Worm (Caenorhabditis elegans) whole organism, L1 larva: ENCODE data around the gene sri-69.
A peak's percentile ranks its signal among the peaks of the same experiment; 100 is the strongest.

Source experiments
- C04F5.9 ChIP-seq: sonication (generic microtip); optimal IDR thresholded peaks from 2 replicates; lab custom pipeline; 2016; ENCODE audit warnings: missing genetic modification characterization, missing compliant biosample characterization
- F16B12.6 ChIP-seq: fragments of 150-350 bp; optimal IDR thresholded peaks from 2 replicates; lab custom pipeline; 2014; ENCODE audit warnings: missing biosample characterization, missing genetic modification characterization
- Y116A8C.19 ChIP-seq: sonication (generic microtip); optimal IDR thresholded peaks from 2 replicates; lab custom pipeline; 2016; ENCODE audit warnings: missing compliant biosample characterization, missing genetic modification characterization, borderline replicate concordance
- alr-1 ChIP-seq: fragments of 200-800 bp; sonication (Bioruptor generic); optimal IDR thresholded peaks from 2 replicates; lab custom pipeline; 2018; ENCODE audit warnings: borderline replicate concordance, mild to moderate bottlenecking, missing genetic modification characterization, missing compliant biosample characterization
- aly-2 ChIP-seq: fragments of 150-350 bp; optimal IDR thresholded peaks from 2 replicates; lab custom pipeline; 2014; ENCODE audit warnings: missing biosample characterization, missing genetic modification characterization
- blmp-1 ChIP-seq: fragments of 150-350 bp; optimal IDR thresholded peaks from 2 replicates; lab custom pipeline; 2014; ENCODE audit warnings: missing biosample characterization, missing genetic modification characterization
- ceh-8 ChIP-seq: fragments of 200-800 bp; sonication (Bioruptor generic); optimal IDR thresholded peaks from 2 replicates; lab custom pipeline; 2018; ENCODE audit warnings: mild to moderate bottlenecking, missing genetic modification characterization, moderate library complexity, missing compliant biosample characterization
- ceh-88 ChIP-seq: fragments of 200-800 bp; sonication (Bioruptor generic); IDR thresholded peaks from 2 replicates; pipeline ENCODE4 v1.3.6; 2022; ENCODE audit warnings: missing genetic modification characterization, missing compliant biosample characterization
- ces-1 ChIP-seq: fragments of 150-350 bp; optimal IDR thresholded peaks from 2 replicates; lab custom pipeline; 2014; ENCODE audit warnings: missing biosample characterization, missing genetic modification reagents, missing genetic modification characterization
- dpl-1 ChIP-seq, 3 experiments: fragments of 150-350 bp in 2 of 3; sonication (generic microtip) in 1 of 3; optimal IDR thresholded peaks; 2 replicates each; lab custom pipeline; 2014 to 2017; ENCODE audit warnings: missing biosample characterization in 3 of 3, missing genetic modification characterization in 3 of 3, missing genetic modification reagents in 3 of 3
- efl-1 ChIP-seq, 4 experiments: fragments of 150-350 bp; optimal IDR thresholded peaks in 3 of 4; peaks in 1 of 4; 1 replicate in 1 of 4; 2 replicates in 3 of 4; lab custom pipeline; 2014; ENCODE audit warnings: missing biosample characterization in 2 of 4, missing genetic modification characterization in 2 of 4, missing genetic modification reagents in 2 of 4
- efl-3 ChIP-seq: fragments of 200-800 bp; sonication (Bioruptor generic); optimal IDR thresholded peaks from 2 replicates; lab custom pipeline; 2018; ENCODE audit warnings: mild to moderate bottlenecking, missing genetic modification characterization, missing compliant biosample characterization
- elt-3 ChIP-seq, 6 experiments: fragments of 150-350 bp in 1 of 6; sonication (generic microtip); optimal IDR thresholded peaks; 2 replicates each; lab custom pipeline; 2017 to 2018; ENCODE audit warnings: missing biosample characterization in 6 of 6, missing genetic modification characterization in 6 of 6, inconsistent platforms in 1 of 6
- fkh-10 ChIP-seq: sonication (generic microtip); optimal IDR thresholded peaks from 2 replicates; lab custom pipeline; 2017; ENCODE audit warnings: missing biosample characterization, missing genetic modification reagents, missing genetic modification characterization
- fos-1 ChIP-seq: fragments of 150-350 bp; optimal IDR thresholded peaks from 2 replicates; lab custom pipeline; 2014; ENCODE audit warnings: missing biosample characterization, missing genetic modification characterization
- grh-1 ChIP-seq: fragments of 200-800 bp; sonication (Bioruptor generic); IDR thresholded peaks from 2 replicates; pipeline ENCODE4 v1.3.6; 2022; ENCODE audit warnings: missing genetic modification reagents, missing genetic modification characterization, missing compliant biosample characterization
- hlh-17 ChIP-seq: fragments of 200-800 bp; sonication (Bioruptor generic); optimal IDR thresholded peaks from 2 replicates; lab custom pipeline; 2018; ENCODE audit warnings: missing genetic modification characterization, mild to moderate bottlenecking, missing compliant biosample characterization, moderate library complexity, borderline replicate concordance
- hlh-4 ChIP-seq: sonication (generic microtip); optimal IDR thresholded peaks from 2 replicates; lab custom pipeline; 2016; ENCODE audit warnings: mild to moderate bottlenecking, missing genetic modification characterization, missing compliant biosample characterization
- irx-1 ChIP-seq: sonication (generic microtip); optimal IDR thresholded peaks from 2 replicates; lab custom pipeline; 2016; ENCODE audit warnings: missing genetic modification characterization, missing compliant biosample characterization
- isw-1 ChIP-seq: fragments of 200-800 bp; sonication (Bioruptor generic); IDR thresholded peaks from 2 replicates; pipeline ENCODE4 v1.3.6; 2022; ENCODE audit warnings: missing genetic modification characterization, missing compliant biosample characterization
- lin-35 ChIP-seq, 2 experiments: fragments of 150-350 bp; optimal IDR thresholded peaks; 2 replicates each; lab custom pipeline; 2014; ENCODE audit warnings: missing biosample characterization in 2 of 2, missing genetic modification characterization in 2 of 2, missing genetic modification reagents in 2 of 2
- lin-39 ChIP-seq: fragments of 150-350 bp; optimal IDR thresholded peaks from 2 replicates; lab custom pipeline; 2014; ENCODE audit warnings: missing biosample characterization, missing genetic modification reagents, missing genetic modification characterization
- lir-3 ChIP-seq: sonication (generic microtip); optimal IDR thresholded peaks from 2 replicates; lab custom pipeline; 2016; ENCODE audit warnings: mild to moderate bottlenecking, missing genetic modification characterization, moderate library complexity, missing compliant biosample characterization; ENCODE audit not compliant: poor library complexity
- mab-9 ChIP-seq: fragments of 200-800 bp; sonication (Bioruptor generic); IDR thresholded peaks from 2 replicates; pipeline ENCODE4 v1.3.6; 2022; ENCODE audit warnings: missing genetic modification reagents, missing genetic modification characterization, missing compliant biosample characterization
- mef-2 ChIP-seq: fragments of 150-350 bp; optimal IDR thresholded peaks from 2 replicates; lab custom pipeline; 2014; ENCODE audit warnings: missing biosample characterization, missing genetic modification characterization
- mep-1 ChIP-seq: fragments of 150-350 bp; optimal IDR thresholded peaks from 2 replicates; lab custom pipeline; 2014; ENCODE audit warnings: missing biosample characterization, missing genetic modification characterization
- nhr-12 ChIP-seq: sonication (generic microtip); optimal IDR thresholded peaks from 2 replicates; lab custom pipeline; 2017; ENCODE audit warnings: missing biosample characterization, missing genetic modification characterization
- nhr-71 ChIP-seq: sonication (generic microtip); optimal IDR thresholded peaks from 2 replicates; lab custom pipeline; 2016; ENCODE audit warnings: mild to moderate bottlenecking, missing genetic modification characterization, moderate library complexity, missing compliant biosample characterization
- nhr-77 ChIP-seq: fragments of 150-350 bp; optimal IDR thresholded peaks from 2 replicates; lab custom pipeline; 2014; ENCODE audit warnings: missing biosample characterization, missing genetic modification characterization
- nhr-84 ChIP-seq: sonication (generic microtip); optimal IDR thresholded peaks from 2 replicates; lab custom pipeline; 2017; ENCODE audit warnings: missing biosample characterization, missing genetic modification characterization
- nhr-85 ChIP-seq: sonication (generic microtip); peaks from one replicate; lab custom pipeline; 2016; ENCODE audit warnings: missing genetic modification characterization, inconsistent platforms, missing compliant biosample characterization
- pag-3 ChIP-seq: sonication (generic microtip); optimal IDR thresholded peaks from 2 replicates; lab custom pipeline; 2017; ENCODE audit warnings: missing genetic modification characterization, mild to moderate bottlenecking, missing compliant biosample characterization, antibody characterized with exemption, borderline replicate concordance; ENCODE audit not compliant: insufficient read depth
- pqm-1 ChIP-seq: sonication (generic microtip); optimal IDR thresholded peaks from 3 replicates; lab custom pipeline; 2017; ENCODE audit warnings: missing biosample characterization, missing genetic modification characterization
- rnt-1 ChIP-seq: sonication (generic microtip); optimal IDR thresholded peaks from 2 replicates; lab custom pipeline; 2016; ENCODE audit warnings: mild to moderate bottlenecking, missing genetic modification characterization, moderate library complexity, missing compliant biosample characterization
- skn-1 ChIP-seq: fragments of 150-350 bp; optimal IDR thresholded peaks from 2 replicates; lab custom pipeline; 2014; ENCODE audit warnings: missing biosample characterization, missing genetic modification characterization
- snpc-4 ChIP-seq: fragments of 150-350 bp; optimal IDR thresholded peaks from 2 replicates; lab custom pipeline; 2014; ENCODE audit warnings: missing biosample characterization, missing genetic modification characterization
- sox-4 ChIP-seq: sonication (generic microtip); optimal IDR thresholded peaks from 2 replicates; lab custom pipeline; 2016; ENCODE audit warnings: missing genetic modification characterization, missing compliant biosample characterization
- sup-37 ChIP-seq: fragments of 200-800 bp; sonication (Bioruptor generic); optimal IDR thresholded peaks from 2 replicates; lab custom pipeline; 2018; ENCODE audit warnings: mild to moderate bottlenecking, missing genetic modification characterization, missing compliant biosample characterization
- swsn-7 ChIP-seq: sonication (generic microtip); optimal IDR thresholded peaks from 2 replicates; lab custom pipeline; 2016; ENCODE audit warnings: missing genetic modification characterization, missing compliant biosample characterization
- tbx-2 ChIP-seq: sonication (generic microtip); optimal IDR thresholded peaks from 2 replicates; lab custom pipeline; 2016; ENCODE audit warnings: missing genetic modification characterization, missing compliant biosample characterization
- tlp-1 ChIP-seq: fragments of 150-350 bp; optimal IDR thresholded peaks from 2 replicates; lab custom pipeline; 2014; ENCODE audit warnings: missing biosample characterization, missing genetic modification characterization
- unc-130 ChIP-seq: fragments of 150-350 bp; optimal IDR thresholded peaks from 2 replicates; lab custom pipeline; 2017; ENCODE audit warnings: missing biosample characterization, missing genetic modification characterization, inconsistent platforms
- unc-30 ChIP-seq: sonication (generic microtip); optimal IDR thresholded peaks from 2 replicates; lab custom pipeline; 2017; ENCODE audit warnings: missing biosample characterization, missing genetic modification characterization
- unc-86 ChIP-seq: sonication (generic microtip); optimal IDR thresholded peaks from 2 replicates; lab custom pipeline; 2016; ENCODE audit warnings: missing genetic modification characterization, missing compliant biosample characterization
- vab-15 ChIP-seq: sonication (generic microtip); optimal IDR thresholded peaks from 2 replicates; lab custom pipeline; 2017; ENCODE audit warnings: missing genotype, mild to moderate bottlenecking, missing genetic modification characterization, missing compliant biosample characterization
- xbp-1 ChIP-seq: sonication (generic microtip); optimal IDR thresholded peaks from 2 replicates; lab custom pipeline; 2016; ENCODE audit warnings: missing genetic modification characterization, missing compliant biosample characterization
- zag-1 ChIP-seq: fragments of 150-350 bp; optimal IDR thresholded peaks from 2 replicates; lab custom pipeline; 2014; ENCODE audit warnings: missing biosample characterization, missing genetic modification characterization

Gene sri-69

DNA sequence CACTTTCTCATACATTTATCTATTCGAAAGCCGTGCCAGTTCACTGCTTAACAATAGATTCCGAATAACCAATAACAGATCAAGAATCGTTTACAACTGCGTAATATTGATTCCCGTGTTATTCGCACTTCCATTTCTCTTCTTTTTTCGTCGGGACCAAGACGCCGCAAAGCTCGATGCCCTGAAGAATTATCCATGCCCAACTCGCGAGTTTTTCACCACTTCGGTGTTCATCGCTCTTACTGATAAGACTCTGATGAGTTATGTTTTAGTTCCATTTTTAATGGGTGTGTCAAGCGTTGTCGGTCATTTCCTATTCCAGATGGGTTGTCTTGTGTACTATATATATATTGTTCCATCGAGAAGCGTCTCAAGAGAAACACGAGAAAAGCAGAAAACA is 34.9 kb downstream of the sri-69 start:
- TF ChIP-seq fos-1, result no peak
- no peak for TF ChIP-seq C04F5.9 (tag; lab: Kevin White, UChicago)
- TF ChIP-seq rnt-1, result no peak
- TF ChIP-seq pag-3 (tag; lab: Kevin White, UChicago), result no peak
- TF ChIP-seq elt-3 (tag; optimal IDR thresholded peaks at IDR 0.05; lab: Kevin White, UChicago), result no peak
- no peak for TF ChIP-seq mep-1 (tag; lab: Kevin White, UChicago)
- TF ChIP-seq efl-3 (GFP tag; lab: Kevin White, UChicago), result no peak
- TF ChIP-seq ceh-88 (GFP tag; lab: Robert Waterston, UW), result no peak
- TF ChIP-seq lir-3 (tag; lab: Kevin White, UChicago), result no peak
- no peak for TF ChIP-seq nhr-85 (tag; lab: Kevin White, UChicago)
- no peak for TF ChIP-seq F16B12.6 (tag; lab: Kevin White, UChicago)
- no peak for TF ChIP-seq nhr-71 (tag; lab: Kevin White, UChicago)
- no peak for TF ChIP-seq irx-1 (tag; lab: Kevin White, UChicago)
- TF ChIP-seq snpc-4 (tag; lab: Kevin White, UChicago), result no peak
- TF ChIP-seq vab-15, result no peak

DNA sequence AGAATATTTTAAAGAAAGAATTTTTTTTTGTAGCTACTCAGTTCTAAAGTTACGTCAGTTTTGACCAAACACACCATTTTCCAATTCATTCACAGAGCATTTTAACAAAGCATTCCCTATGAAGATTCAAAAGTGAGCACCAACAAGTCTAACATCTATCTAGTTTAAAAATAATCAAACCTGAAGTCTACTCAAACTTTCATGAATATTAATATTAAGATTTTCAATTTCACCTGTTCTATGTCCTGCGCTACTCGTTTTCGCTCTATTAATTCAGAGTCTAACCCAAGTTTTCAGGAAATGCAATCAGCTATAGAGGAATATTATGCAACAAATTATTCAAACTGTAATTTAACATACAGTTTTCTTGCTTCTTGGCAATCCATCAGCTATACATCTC is 36.1 kb downstream of the sri-69 start, which contains the start of gene srh-119:
TSS of gene srh-119 (plus strand) at position 301 of the 400 bp plus-strand sequence.
- TF ChIP-seq hlh-4 (tag; lab: Kevin White, UChicago) (no peak), ces-1 (GFP tag; lab: Kevin White, UChicago) (no peak), efl-3 (GFP tag; lab: Kevin White, UChicago) (no peak), nhr-84 (tag; lab: Kevin White, UChicago) (no peak), unc-130 (tag; lab: Kevin White, UChicago) (no peak), zag-1 (tag; lab: Kevin White, UChicago) (no peak)

DNA sequence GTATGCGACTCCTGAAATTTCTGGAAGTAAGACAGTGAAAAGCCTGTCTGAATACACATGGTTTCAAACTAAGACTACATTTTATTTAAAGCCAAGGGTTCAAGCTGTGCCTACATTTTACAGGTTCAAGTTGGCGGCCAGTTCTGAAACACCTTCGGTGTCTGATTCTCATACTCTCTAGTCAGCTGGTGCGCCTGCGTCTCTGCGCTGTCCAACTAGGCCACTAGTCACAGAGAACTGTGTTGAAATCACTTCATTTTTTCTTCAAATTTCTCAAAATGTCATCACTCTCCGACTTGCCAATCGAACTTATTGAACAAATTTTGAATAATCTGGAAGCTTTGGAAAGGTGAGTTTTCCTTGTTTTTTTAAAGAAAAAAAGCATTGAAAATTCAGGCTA is 41.6 kb downstream of the sri-69 start, which contains the start of gene fbxa-90:
TSS of gene fbxa-90 (plus strand) at position 179 of the 400 bp plus-strand sequence.
- TF ChIP-seq dpl-1 (GFP tag; optimal IDR thresholded peaks at IDR 0.05; lab: Kevin White, UChicago), result peak in 2 of 3 experiments; percentile 27 to 31
- TF ChIP-seq zag-1 (tag; lab: Kevin White, UChicago), result no peak
- TF ChIP-seq skn-1 (tag; lab: Kevin White, UChicago), result peak; percentile 15
- TF ChIP-seq blmp-1, result no peak
- peak; percentile 29 to 64 for TF ChIP-seq efl-1 (optimal IDR thresholded peaks at IDR 0.05; lab: Kevin White, UChicago)
- TF ChIP-seq efl-1 (GFP tag; optimal IDR thresholded peaks at IDR 0.05 in 1 of 2; lab: Kevin White, UChicago), result peak in 1 of 2 experiments; percentile 94
- no peak for TF ChIP-seq nhr-77 (tag; lab: Kevin White, UChicago)
- no peak for TF ChIP-seq unc-130 (tag; lab: Kevin White, UChicago)
- TF ChIP-seq irx-1 (tag; lab: Kevin White, UChicago), result no peak
- TF ChIP-seq lin-35 (GFP tag; optimal IDR thresholded peaks at IDR 0.05; lab: Kevin White, UChicago), result peak in 1 of 2 experiments; percentile 54
- TF ChIP-seq tlp-1, result no peak
- no peak for TF ChIP-seq nhr-12 (tag; lab: Kevin White, UChicago)
- no peak for TF ChIP-seq nhr-85 (tag; lab: Kevin White, UChicago)
- TF ChIP-seq unc-86 (tag; lab: Kevin White, UChicago), result no peak
- TF ChIP-seq lin-39, result no peak
- no peak for TF ChIP-seq hlh-17 (GFP tag; lab: Kevin White, UChicago)

DNA sequence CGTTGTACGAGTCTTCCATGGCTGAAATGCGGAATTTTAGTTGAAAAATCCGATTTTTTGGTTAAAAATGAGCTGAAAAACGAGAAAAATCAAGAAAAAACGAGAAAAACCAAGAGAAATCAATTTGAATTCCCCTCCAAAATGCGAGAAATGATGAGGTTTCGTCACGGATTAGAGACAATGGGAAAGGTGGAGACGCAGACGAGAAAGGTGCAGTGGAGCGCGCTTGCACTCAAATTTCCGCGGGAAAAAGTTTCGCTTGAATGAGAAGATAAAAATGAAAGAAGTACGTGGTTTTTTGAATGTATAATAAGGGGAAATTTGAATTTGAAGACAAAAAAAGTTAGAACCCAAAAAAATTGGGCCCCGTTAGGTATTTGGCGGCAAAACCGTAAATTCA is 42.5 kb downstream of the sri-69 start, which contains the start of gene efl-1:
TSS of gene efl-1 (minus strand) at position 21 of the 400 bp plus-strand sequence.
- TF ChIP-seq grh-1 (GFP tag; lab: Robert Waterston, UW), result peak; percentile 83
- no peak for TF ChIP-seq alr-1 (tag; lab: Kevin White, UChicago)
- TF ChIP-seq xbp-1, result peak; percentile 98
- no peak for TF ChIP-seq pag-3 (tag; lab: Kevin White, UChicago)
- TF ChIP-seq sup-37 (GFP tag; lab: Kevin White, UChicago), result peak; percentile 81
- TF ChIP-seq fkh-10 (GFP tag; lab: Kevin White, UChicago), result peak; percentile 86
- peak; percentile 89 for TF ChIP-seq ceh-8 (GFP tag; lab: Kevin White, UChicago)
- TF ChIP-seq isw-1 (GFP tag; lab: Robert Waterston, UW), result peak; percentile 90
- peak; percentile 94 for TF ChIP-seq tbx-2 (tag; lab: Kevin White, UChicago)
- TF ChIP-seq Y116A8C.19 (tag; lab: Kevin White, UChicago), result no peak
- TF ChIP-seq aly-2 (tag; lab: Kevin White, UChicago), result peak; percentile 77
- TF ChIP-seq mef-2 (tag; lab: Kevin White, UChicago), result peak; percentile 64
- TF ChIP-seq pqm-1 (tag; lab: Kevin White, UChicago), result no peak
- no peak for TF ChIP-seq unc-30 (tag; lab: Kevin White, UChicago)
- peak; percentile 84 for TF ChIP-seq mab-9
- peak; percentile 82 for TF ChIP-seq sox-4 (tag; lab: Kevin White, UChicago)
- peak; percentile 92 for TF ChIP-seq nhr-77 (tag; lab: Kevin White, UChicago)
- peak; percentile 100 for TF ChIP-seq lin-35 (GFP tag; optimal IDR thresholded peaks at IDR 0.05; lab: Kevin White, UChicago)
- peak; percentile 96 for TF ChIP-seq swsn-7 (tag; lab: Kevin White, UChicago)
